Worm (Caenorhabditis elegans) whole organism, L4 larva: ENCODE measurements around the gene B0252.11.

Experiments
- D1046.2 ChIP-seq: fragments of 200-800 bp; sonication (Bioruptor generic); IDR thresholded peaks from 2 replicates; pipeline ENCODE4 v1.3.6; 2022; ENCODE audit warnings: missing genetic modification characterization, missing compliant biosample characterization
- F37D6.2 ChIP-seq: sonication (generic microtip); optimal IDR thresholded peaks from 2 replicates; lab custom pipeline; 2016; ENCODE audit warnings: mild to moderate bottlenecking, missing genetic modification characterization, missing compliant biosample characterization
- F49E8.2 ChIP-seq: sonication (generic microtip); optimal IDR thresholded peaks from 2 replicates; lab custom pipeline; 2016; ENCODE audit warnings: missing compliant biosample characterization, mild to moderate bottlenecking, missing genetic modification characterization, borderline replicate concordance
- R02D3.7 ChIP-seq: fragments of 150-350 bp; sonication (generic microtip); optimal IDR thresholded peaks from 3 replicates; lab custom pipeline; 2014; ENCODE audit warnings: missing biosample characterization, missing genetic modification characterization
- Y75B8A.6 ChIP-seq: fragments of 200-800 bp; sonication (Bioruptor generic); IDR thresholded peaks from 2 replicates; pipeline ENCODE4 v1.3.6; 2022; ENCODE audit warnings: missing genetic modification reagents, missing genetic modification characterization, missing compliant biosample characterization
- aha-1 ChIP-seq: fragments of 150-350 bp; peaks from one replicate; lab custom pipeline; 2014; ENCODE audit warnings: missing biosample characterization, missing genetic modification characterization
- ama-1 ChIP-seq: fragments of 150-350 bp; optimal IDR thresholded peaks from 2 replicates; lab custom pipeline; 2014; ENCODE audit warnings: inconsistent platforms, mixed read lengths
- ceh-20 ChIP-seq: fragments of 200-800 bp; sonication (Bioruptor generic); IDR thresholded peaks from 2 replicates; pipeline ENCODE4 v1.3.6; 2022; ENCODE audit warnings: missing genetic modification reagents, missing genetic modification characterization, missing compliant biosample characterization
- ceh-44 ChIP-seq: fragments of 200-800 bp; sonication (Bioruptor generic); IDR thresholded peaks from 2 replicates; pipeline ENCODE4 v1.3.6; 2022; ENCODE audit warnings: missing genetic modification reagents, missing genetic modification characterization, missing compliant biosample characterization
- cey-2 ChIP-seq: sonication (generic microtip); optimal IDR thresholded peaks from 3 replicates; lab custom pipeline; 2017; ENCODE audit warnings: missing genetic modification characterization, mild to moderate bottlenecking, missing compliant biosample characterization, antibody characterized with exemption, borderline replicate concordance; ENCODE audit not compliant: insufficient read depth
- ctbp-1 ChIP-seq: fragments of 200-800 bp; sonication (Bioruptor generic); IDR thresholded peaks from 2 replicates; pipeline ENCODE4 v1.3.6; 2022; ENCODE audit warnings: missing genetic modification reagents, missing genetic modification characterization, missing compliant biosample characterization
- daf-16 ChIP-seq, 3 experiments: sonication (generic microtip); optimal IDR thresholded peaks; 2 replicates each; lab custom pipeline; 2016 to 2017; ENCODE audit warnings: missing genetic modification characterization in 3 of 3, missing genetic modification reagents in 3 of 3, mild to moderate bottlenecking in 2 of 3, missing compliant biosample characterization in 2 of 3, missing biosample characterization in 1 of 3, moderate library complexity in 1 of 3
- daf-19 ChIP-seq: fragments of 200-800 bp; sonication (Bioruptor generic); conservative IDR thresholded peaks from 2 replicates; pipeline ENCODE4 v1.3.6; 2022; ENCODE audit warnings: missing genetic modification characterization, missing compliant biosample characterization
- dmd-6 ChIP-seq: fragments of 200-800 bp; sonication (Bioruptor generic); IDR thresholded peaks from 2 replicates; pipeline ENCODE4 v1.3.6; 2022; ENCODE audit warnings: missing genetic modification reagents, missing genetic modification characterization, missing compliant biosample characterization
- dmd-8 ChIP-seq: fragments of 200-800 bp; sonication (Bioruptor generic); IDR thresholded peaks from 2 replicates; pipeline ENCODE4 v1.3.6; 2022; ENCODE audit warnings: missing genetic modification characterization, missing compliant biosample characterization
- dmd-9 ChIP-seq: fragments of 200-800 bp; sonication (Bioruptor generic); IDR thresholded peaks from 2 replicates; pipeline ENCODE4 v1.3.6; 2022; ENCODE audit warnings: missing genetic modification reagents, missing genetic modification characterization, missing compliant biosample characterization
- duxl-1 ChIP-seq: sonication (generic microtip); optimal IDR thresholded peaks from 2 replicates; lab custom pipeline; 2016; ENCODE audit warnings: mild to moderate bottlenecking, missing genetic modification characterization, moderate library complexity, missing compliant biosample characterization; ENCODE audit not compliant: poor library complexity
- egl-27 ChIP-seq: sonication (generic microtip); optimal IDR thresholded peaks from 3 replicates; lab custom pipeline; 2017; ENCODE audit warnings: missing biosample characterization, missing genetic modification reagents, missing genetic modification characterization
- fkh-10 ChIP-seq: fragments of 150-350 bp; optimal IDR thresholded peaks from 2 replicates; lab custom pipeline; 2014; ENCODE audit warnings: missing biosample characterization, missing genetic modification reagents, missing genetic modification characterization
- hmg-1.1 ChIP-seq: fragments of 200-800 bp; sonication (Bioruptor generic); IDR thresholded peaks from 2 replicates; pipeline ENCODE4 v1.3.6; 2022; ENCODE audit warnings: missing genetic modification reagents, missing genetic modification characterization, missing compliant biosample characterization
- jun-1 ChIP-seq: fragments of 150-350 bp; optimal IDR thresholded peaks from 2 replicates; lab custom pipeline; 2014; ENCODE audit warnings: missing biosample characterization, missing genetic modification reagents, missing genetic modification characterization
- lin-15B ChIP-seq: fragments of 150-350 bp; sonication (generic microtip); optimal IDR thresholded peaks from 3 replicates; lab custom pipeline; 2014; ENCODE audit warnings: missing biosample characterization, missing genetic modification characterization
- lin-29 ChIP-seq: fragments of 200-800 bp; sonication (Bioruptor generic); IDR thresholded peaks from 2 replicates; pipeline ENCODE4 v1.3.6; 2022; ENCODE audit warnings: missing genetic modification reagents, missing genetic modification characterization, missing compliant biosample characterization
- lin-38 ChIP-seq: fragments of 200-800 bp; sonication (Bioruptor generic); IDR thresholded peaks from 2 replicates; pipeline ENCODE4 v1.3.6; 2022; ENCODE audit warnings: missing genetic modification reagents, missing genetic modification characterization, missing compliant biosample characterization
- lin-39 ChIP-seq: fragments of 150-350 bp; optimal IDR thresholded peaks from 2 replicates; lab custom pipeline; 2014; ENCODE audit warnings: missing biosample characterization, missing genetic modification reagents, missing genetic modification characterization
- madf-9 ChIP-seq: fragments of 200-800 bp; sonication (Bioruptor generic); conservative IDR thresholded peaks from 2 replicates; pipeline ENCODE4 v1.3.6; 2022; ENCODE audit warnings: missing genetic modification reagents, missing genetic modification characterization, missing compliant biosample characterization
- mdl-1 ChIP-seq, 2 experiments: fragments of 150-350 bp in 1 of 2; sonication (generic microtip) in 1 of 2; optimal IDR thresholded peaks; 2 replicates each; lab custom pipeline; 2014 to 2017; ENCODE audit warnings: missing biosample characterization in 2 of 2, missing genetic modification characterization in 2 of 2
- mdt-29 ChIP-seq: fragments of 200-800 bp; sonication (Bioruptor generic); IDR thresholded peaks from 2 replicates; pipeline ENCODE4 v1.3.6; 2022; ENCODE audit warnings: missing genetic modification reagents, missing genetic modification characterization, missing compliant biosample characterization
- mes-2 ChIP-seq: sonication (generic microtip); optimal IDR thresholded peaks from 2 replicates; lab custom pipeline; 2016; ENCODE audit warnings: missing genotype, mild to moderate bottlenecking, missing genetic modification characterization, missing compliant biosample characterization; ENCODE audit not compliant: poor library complexity, severe bottlenecking
- mxl-3 ChIP-seq: fragments of 200-800 bp; sonication (Bioruptor generic); optimal IDR thresholded peaks from 2 replicates; lab custom pipeline; 2018; ENCODE audit warnings: mild to moderate bottlenecking, missing genetic modification characterization, missing compliant biosample characterization
- nhr-48 ChIP-seq: sonication (generic microtip); optimal IDR thresholded peaks from 2 replicates; lab custom pipeline; 2016; ENCODE audit warnings: mild to moderate bottlenecking, missing genetic modification characterization, missing compliant biosample characterization
- nhr-76 ChIP-seq: fragments of 150-350 bp; optimal IDR thresholded peaks from 2 replicates; lab custom pipeline; 2014; ENCODE audit warnings: missing biosample characterization, missing genetic modification characterization
- nhr-77 ChIP-seq: fragments of 150-350 bp; optimal IDR thresholded peaks from 2 replicates; lab custom pipeline; 2014; ENCODE audit warnings: missing biosample characterization, missing genetic modification characterization
- pqm-1 ChIP-seq: sonication (generic microtip); optimal IDR thresholded peaks from 2 replicates; lab custom pipeline; 2017; ENCODE audit warnings: missing biosample characterization, missing genetic modification characterization
- saeg-2 ChIP-seq: fragments of 200-800 bp; sonication (Bioruptor generic); IDR thresholded peaks from 2 replicates; pipeline ENCODE4 v1.3.6; 2022; ENCODE audit warnings: missing genetic modification reagents, missing genetic modification characterization, missing compliant biosample characterization
- spr-1 ChIP-seq: sonication (generic microtip); optimal IDR thresholded peaks from 2 replicates; lab custom pipeline; 2016; ENCODE audit warnings: mild to moderate bottlenecking, missing genetic modification characterization, missing compliant biosample characterization
- tag-97 ChIP-seq: fragments of 200-800 bp; sonication (Bioruptor generic); IDR thresholded peaks from 2 replicates; pipeline ENCODE4 v1.3.6; 2022; ENCODE audit warnings: missing genetic modification characterization, missing compliant biosample characterization
- unc-62 ChIP-seq, 3 experiments: fragments of 150-350 bp in 1 of 3; sonication (generic microtip); optimal IDR thresholded peaks in 2 of 3; peaks in 1 of 3; 1 replicate in 1 of 3; 2 replicates in 2 of 3; lab custom pipeline; 2014 to 2017; ENCODE audit warnings: missing biosample characterization in 3 of 3, missing genetic modification characterization in 3 of 3, missing genetic modification reagents in 3 of 3, missing genotype in 1 of 3
- zfp-2 ChIP-seq: sonication (generic microtip); optimal IDR thresholded peaks from 2 replicates; lab custom pipeline; 2016; ENCODE audit warnings: mild to moderate bottlenecking, missing genetic modification characterization, missing compliant biosample characterization
- zfp-3 ChIP-seq: fragments of 200-800 bp; sonication (Bioruptor generic); conservative IDR thresholded peaks from 2 replicates; pipeline ENCODE4 v1.3.6; 2022; ENCODE audit warnings: missing genetic modification reagents, missing genetic modification characterization, missing compliant biosample characterization
- zip-11 ChIP-seq: fragments of 200-800 bp; sonication (Bioruptor generic); IDR thresholded peaks from 2 replicates; pipeline ENCODE4 v1.3.6; 2022; ENCODE audit warnings: missing genetic modification characterization, missing compliant biosample characterization
- zip-2 ChIP-seq: fragments of 150-350 bp; optimal IDR thresholded peaks from 2 replicates; lab custom pipeline; 2014; ENCODE audit warnings: missing biosample characterization, missing genetic modification characterization

B0252.11 gene

DNA sequence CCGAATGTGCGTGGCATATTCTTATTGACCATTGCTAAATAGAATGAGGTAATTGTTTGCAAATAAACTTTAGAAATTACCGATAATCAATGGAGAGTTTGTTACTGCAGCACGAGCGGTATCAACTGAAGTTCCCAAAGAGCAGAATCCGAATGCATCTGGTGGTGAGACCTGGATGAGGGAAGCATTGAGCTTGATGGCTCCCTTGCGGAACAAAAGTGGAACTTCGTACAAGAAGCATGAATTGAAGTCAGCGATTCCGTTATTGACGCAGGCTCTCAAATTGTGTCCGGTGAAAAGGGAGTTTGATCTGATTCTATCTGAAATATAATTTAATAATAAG is 28.1 kb downstream of the B0252.11 start:
- TF ChIP-seq dmd-8 (0 out of 2 replicates have a peak, but pooled peaks have one; percentile 9), ctbp-1 (peak; percentile 19; the same call in 1 of the 2 replicates), spr-1 (tag; lab: Kevin White, UChicago) (no peak), pqm-1 (tag; lab: Kevin White, UChicago) (no peak), duxl-1 (tag; lab: Kevin White, UChicago) (no peak), zfp-3 (GFP tag; lab: Robert Waterston, UW) (peak; percentile 62; the same call in 1 of the 2 replicates), aha-1 (peak; percentile 76), dmd-9 (GFP tag; lab: Robert Waterston, UW) (peak; percentile 50; the same call in 1 of the 2 replicates)

ce11 chrII:6888661-6889579 is 28.7 kb downstream of the B0252.11 start:
- no peak for TF ChIP-seq spr-1 (tag; lab: Kevin White, UChicago)
- TF ChIP-seq mxl-3 (GFP tag; lab: Kevin White, UChicago) = no peak
- TF ChIP-seq madf-9 = no peak
- 0 out of 2 replicates have a peak, but pooled peaks have one; percentile 12 for TF ChIP-seq hmg-1.1 (GFP tag; lab: Robert Waterston, UW)
- TF ChIP-seq lin-38 (GFP tag; lab: Robert Waterston, UW) = 0 out of 2 replicates have a peak, but pooled peaks have one; percentile 6
- TF ChIP-seq unc-62 (GFP tag; optimal IDR thresholded peaks at IDR 0.05 in 1 of 2; lab: Kevin White, UChicago) = peak in 1 of 2 experiments; percentile 35
- no peak for TF ChIP-seq unc-62 (tag; optimal IDR thresholded peaks at IDR 0.05; lab: Kevin White, UChicago)
- TF ChIP-seq D1046.2 = peak; percentile 71; the same call in 1 of the 2 replicates
- TF ChIP-seq mes-2 (tag; lab: Kevin White, UChicago) = peak; percentile 46
- no peak for TF ChIP-seq daf-16 (GFP tag; optimal IDR thresholded peaks at IDR 0.05; lab: Kevin White, UChicago)
- peak; percentile 21 for TF ChIP-seq daf-16 (tag; optimal IDR thresholded peaks at IDR 0.05; lab: Kevin White, UChicago)
- TF ChIP-seq Y75B8A.6 (GFP tag; lab: Robert Waterston, UW) = peak; percentile 68; the same call in 1 of the 2 replicates
- 0 out of 2 replicates have a peak, but pooled peaks have one; percentile 44 for TF ChIP-seq saeg-2 (GFP tag; lab: Robert Waterston, UW)
- peak; percentile 76 for TF ChIP-seq ama-1 (lab: Kevin White, UChicago)

ce11 chrII:6888211-6888610 is 29.4 kb downstream of the B0252.11 start:
- peak; percentile 44 for TF ChIP-seq lin-38 (GFP tag; lab: Robert Waterston, UW)
- TF ChIP-seq lin-39 (tag; lab: Kevin White, UChicago) = no peak
- 0 out of 2 replicates have a peak, but pooled peaks have one; percentile 28 for TF ChIP-seq ceh-20
- TF ChIP-seq dmd-6 (GFP tag; lab: Robert Waterston, UW) = peak; percentile 33; the same call in 1 of the 2 replicates
- TF ChIP-seq mdt-29 (GFP tag; lab: Robert Waterston, UW) = peak; percentile 77; the same call in 1 of the 2 replicates
- TF ChIP-seq egl-27 (tag; lab: Kevin White, UChicago) = no peak
- no peak for TF ChIP-seq daf-19 (GFP tag; lab: Robert Waterston, UW)
- no peak for TF ChIP-seq zip-2
- no peak for TF ChIP-seq ctbp-1
- peak; percentile 7 for TF ChIP-seq spr-1 (tag; lab: Kevin White, UChicago)
- no peak for TF ChIP-seq mdl-1 (tag; optimal IDR thresholded peaks at IDR 0.05; lab: Kevin White, UChicago)
- peak; percentile 8 for TF ChIP-seq nhr-76 (tag; lab: Kevin White, UChicago)
- TF ChIP-seq R02D3.7 (tag; lab: Kevin White, UChicago) = no peak
- no peak for TF ChIP-seq lin-15B (tag; lab: Kevin White, UChicago)
- 0 out of 2 replicates have a peak, but pooled peaks have one; percentile 35 for TF ChIP-seq lin-29
- TF ChIP-seq F37D6.2 (tag; lab: Kevin White, UChicago) = no peak
- peak; percentile 27 to 63 for TF ChIP-seq daf-16 (GFP tag; optimal IDR thresholded peaks at IDR 0.05; lab: Kevin White, UChicago)
- peak; percentile 64 for TF ChIP-seq daf-16 (tag; optimal IDR thresholded peaks at IDR 0.05; lab: Kevin White, UChicago)
- peak; percentile 35 for TF ChIP-seq nhr-48
- TF ChIP-seq F49E8.2 = no peak
- TF ChIP-seq ceh-44 (GFP tag; lab: Robert Waterston, UW) = no peak
- no peak for TF ChIP-seq cey-2 (tag; lab: Kevin White, UChicago)
- no peak for TF ChIP-seq zip-11
- TF ChIP-seq zfp-2 (tag; lab: Kevin White, UChicago) = no peak
- TF ChIP-seq mxl-3 (GFP tag; lab: Kevin White, UChicago) = no peak
- no peak for TF ChIP-seq jun-1
- TF ChIP-seq fkh-10 (GFP tag; lab: Kevin White, UChicago) = no peak
- no peak for TF ChIP-seq tag-97 (GFP tag; lab: Robert Waterston, UW)
- peak; percentile 80 for TF ChIP-seq nhr-77 (tag; lab: Kevin White, UChicago)
